Worm (Caenorhabditis elegans): ENCODE data around the gene Y48E1B.3.

Y48E1B.3 gene

DNA sequence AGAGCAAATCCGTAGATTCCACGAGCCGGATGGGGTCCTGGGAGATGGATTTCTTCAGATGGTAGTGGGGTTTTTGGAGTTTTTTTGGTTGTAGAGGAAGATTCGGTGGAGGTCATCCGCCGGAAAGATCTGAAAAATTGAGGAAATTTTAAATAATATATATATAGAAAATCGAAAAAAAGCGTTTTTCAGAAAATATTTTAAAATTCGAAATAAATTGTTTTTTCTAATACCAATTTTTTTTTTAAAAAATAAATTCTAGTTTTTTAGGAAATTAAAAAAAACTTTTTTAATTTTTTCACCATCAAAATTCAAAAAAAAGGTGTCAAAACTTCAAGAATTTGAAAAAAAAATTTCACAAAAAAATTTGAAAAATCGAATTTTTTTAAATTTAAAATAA is 26.8 kb downstream of the Y48E1B.3 start, which contains the start of the genes noa-1 and Y48E1B.17:
Gene noa-1, minus strand, starts transcription at position 101 of the 400 bp plus-strand sequence.
Gene Y48E1B.17, minus strand, starts transcription at position 129 of the 400 bp plus-strand sequence.
- no peak for TF ChIP-seq C08G9.2 (tag; optimal IDR thresholded peaks at IDR 0.05)
- TF ChIP-seq ets-4 (tag; optimal IDR thresholded peaks at IDR 0.05), result no peak
- TF ChIP-seq unc-3 (GFP tag; conservative IDR thresholded peaks at IDR 0.05), result no peak
- no peak for TF ChIP-seq unc-3 (tag; optimal IDR thresholded peaks at IDR 0.05)
- no peak for TF ChIP-seq pha-4 (tag; optimal IDR thresholded peaks at IDR 0.05)
- TF ChIP-seq unc-55 (GFP tag; optimal IDR thresholded peaks at IDR 0.05), result no peak
- TF ChIP-seq dve-1 (tag; optimal IDR thresholded peaks at IDR 0.05), result no peak
- TF ChIP-seq ceh-30 (tag; optimal IDR thresholded peaks at IDR 0.05), result no peak
- no peak for TF ChIP-seq T23F11.4 (GFP tag; optimal IDR thresholded peaks at IDR 0.05)
- TF ChIP-seq fax-1 (tag; optimal IDR thresholded peaks at IDR 0.05), result no peak
- TF ChIP-seq che-1 (tag; optimal IDR thresholded peaks at IDR 0.05), result no peak
- TF ChIP-seq fkh-10 (GFP tag; optimal IDR thresholded peaks at IDR 0.05), result no peak
- no peak for TF ChIP-seq ceh-9 (tag; optimal IDR thresholded peaks at IDR 0.05)
- no peak for TF ChIP-seq eyg-1 (tag; optimal IDR thresholded peaks at IDR 0.05)
- no peak for TF ChIP-seq odd-2 (tag; optimal IDR thresholded peaks at IDR 0.05)
- TF ChIP-seq lin-11 (tag; optimal IDR thresholded peaks at IDR 0.05), result no peak
- TF ChIP-seq sdc-2 (tag; optimal IDR thresholded peaks at IDR 0.05), result no peak
- no peak for TF ChIP-seq pax-1 (tag; optimal IDR thresholded peaks at IDR 0.05)
- TF ChIP-seq elt-4 (tag; optimal IDR thresholded peaks at IDR 0.05), result no peak

DNA sequence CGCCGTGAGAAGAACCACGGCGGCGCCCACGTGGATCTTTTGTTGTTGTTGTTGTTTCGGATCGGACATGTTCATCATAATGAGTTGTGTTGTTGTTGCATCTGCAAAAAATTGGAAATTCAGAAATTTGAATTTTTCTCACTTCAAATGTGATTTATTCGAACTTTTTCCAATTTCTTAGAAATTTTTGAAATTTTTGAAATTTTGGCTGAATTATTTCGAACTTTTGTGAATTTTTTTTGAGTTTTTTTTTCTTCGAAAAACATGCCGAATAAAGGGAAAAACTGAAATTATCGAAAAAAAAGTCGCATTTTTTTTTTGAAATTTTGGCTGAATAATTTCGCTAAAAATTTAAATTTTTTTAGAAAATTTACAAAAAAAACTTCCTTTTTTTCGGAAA is 36.7 kb downstream of the Y48E1B.3 start, which contains the start of gene snx-14:
Gene snx-14, minus strand, starts transcription at position 101 of the 400 bp plus-strand sequence.
- no peak for TF ChIP-seq unc-3 (GFP tag; conservative IDR thresholded peaks at IDR 0.05)
- TF ChIP-seq unc-3 (tag; optimal IDR thresholded peaks at IDR 0.05), result no peak
- no peak for TF ChIP-seq lim-6 (tag; optimal IDR thresholded peaks at IDR 0.05)
- TF ChIP-seq C08G9.2 (tag; optimal IDR thresholded peaks at IDR 0.05), result no peak
- no peak for TF ChIP-seq odd-2 (tag; optimal IDR thresholded peaks at IDR 0.05)

DNA sequence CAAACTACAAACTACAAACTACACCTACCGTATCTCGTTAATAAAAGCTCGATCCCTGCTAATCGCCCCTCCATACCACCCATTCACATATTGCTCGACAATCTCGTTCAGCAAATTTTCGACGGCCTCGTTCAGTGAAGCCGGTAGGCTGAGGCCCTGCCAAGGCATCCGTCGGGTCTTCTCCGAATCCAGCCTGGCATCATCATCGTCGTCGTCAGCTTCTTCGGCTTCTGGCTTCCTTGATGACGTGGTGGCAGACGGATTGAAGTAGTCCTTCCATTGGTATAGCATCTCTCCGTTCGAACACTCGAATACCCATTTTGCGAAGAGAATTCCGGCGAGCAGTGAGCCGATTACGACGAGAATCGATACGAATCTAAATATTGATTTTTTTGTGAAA is 37.1 kb downstream of the Y48E1B.3 start:
- no peak for TF ChIP-seq syd-9 (tag; optimal IDR thresholded peaks at IDR 0.05)
- TF ChIP-seq npax-4 (tag; optimal IDR thresholded peaks at IDR 0.05), result no peak
- no peak for TF ChIP-seq ceh-24 (tag; optimal IDR thresholded peaks at IDR 0.05)

DNA sequence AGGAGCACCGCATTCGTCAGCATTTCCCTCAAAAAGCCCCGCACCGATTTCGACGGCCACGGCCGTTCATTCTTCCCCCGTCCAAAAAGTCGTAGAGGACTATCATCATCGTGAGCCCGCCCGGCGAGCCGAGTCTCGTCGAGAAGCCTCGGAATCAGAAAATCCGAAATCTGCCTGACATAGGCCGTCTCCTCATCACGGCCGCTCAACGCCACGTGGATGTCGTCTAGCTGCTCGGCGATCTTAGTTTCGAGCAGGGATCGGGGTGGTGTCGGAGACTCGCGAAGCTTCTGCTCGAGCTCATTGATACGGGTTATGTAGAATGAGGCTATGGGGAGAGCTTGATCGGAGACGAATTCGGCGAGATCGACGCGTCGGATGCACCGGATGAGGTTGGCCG is 38.6 kb downstream of the Y48E1B.3 start:
- TF ChIP-seq fax-1 (tag; optimal IDR thresholded peaks at IDR 0.05) (no peak), dve-1 (tag; optimal IDR thresholded peaks at IDR 0.05) (no peak), ceh-31 (tag; optimal IDR thresholded peaks at IDR 0.05) (no peak)

DNA sequence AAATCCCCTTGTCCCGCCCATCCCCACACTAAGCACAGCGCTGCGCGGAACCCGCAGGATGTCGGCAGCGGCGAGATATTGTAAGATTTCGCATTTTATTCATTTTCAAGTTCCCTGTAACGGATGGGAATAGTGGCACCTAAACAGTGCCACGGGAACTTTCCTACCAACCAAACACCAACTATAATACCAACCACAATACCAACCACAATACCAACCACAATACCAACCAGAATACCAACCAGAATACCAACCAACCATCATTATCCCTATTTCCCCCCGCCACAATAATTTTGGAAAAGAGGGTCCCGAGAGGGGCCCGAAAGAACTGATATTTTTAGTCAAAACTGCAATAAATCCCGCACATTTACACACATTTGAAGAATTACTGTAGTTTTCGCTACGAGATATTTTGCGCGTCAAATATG is 45.8 kb downstream of the Y48E1B.3 start:
- TF ChIP-seq lin-11 (tag; optimal IDR thresholded peaks at IDR 0.05) (no peak), ref-2 (tag; optimal IDR thresholded peaks at IDR 0.05) (no peak), pqm-1 (tag; optimal IDR thresholded peaks at IDR 0.05) (no peak), ttx-3 (tag; optimal IDR thresholded peaks at IDR 0.05) (no peak), pag-3 (tag; optimal IDR thresholded peaks at IDR 0.05; ENCODE audit: borderline replicate concordance) (no peak), F13H6.1 (tag; optimal IDR thresholded peaks at IDR 0.05) (no peak), pat-9 (tag; optimal IDR thresholded peaks at IDR 0.05) (no peak), madf-2 (tag; optimal IDR thresholded peaks at IDR 0.05) (no peak), syd-9 (tag; optimal IDR thresholded peaks at IDR 0.05) (no peak), sox-4 (tag; optimal IDR thresholded peaks at IDR 0.05) (no peak), ceh-45 (GFP tag; IDR thresholded peaks at IDR 0.05) (no peak), unc-3 (GFP tag; conservative IDR thresholded peaks at IDR 0.05) (no peak), unc-3 (tag; optimal IDR thresholded peaks at IDR 0.05) (no peak), dmd-4 (tag; optimal IDR thresholded peaks at IDR 0.05; ENCODE audit: borderline replicate concordance) (no peak), ceh-9 (tag; optimal IDR thresholded peaks at IDR 0.05) (no peak), pax-1 (tag; optimal IDR thresholded peaks at IDR 0.05) (no peak), ceh-19 (GFP tag; optimal IDR thresholded peaks at IDR 0.05) (no peak)
